Worm (Caenorhabditis elegans) whole organism, midembryonic: Measurements from ENCODE around the gene acr-8.

Experiments used
- T22C8.4 ChIP-seq: fragments of 200-800 bp; sonication (Bioruptor generic); IDR thresholded peaks from 2 replicates; pipeline ENCODE4 v1.3.6; 2022; ENCODE audit warnings: missing genetic modification characterization, missing compliant biosample characterization
- flt-1 ChIP-seq: fragments of 200-800 bp; sonication (Bioruptor generic); IDR thresholded peaks from 2 replicates; pipeline ENCODE4 v1.3.6; 2022; ENCODE audit warnings: missing genetic modification characterization, missing compliant biosample characterization
- med-1 ChIP-seq: sonication (generic microtip); optimal IDR thresholded peaks from 2 replicates; lab custom pipeline; 2017; ENCODE audit warnings: missing genetic modification characterization, mild to moderate bottlenecking, missing compliant biosample characterization, antibody characterized with exemption, missing genetic modification reagents; ENCODE audit not compliant: insufficient read depth
- ref-1 ChIP-seq: fragments of 200-800 bp; sonication (Bioruptor generic); conservative IDR thresholded peaks from 2 replicates; pipeline ENCODE4 v1.3.6; 2022; ENCODE audit warnings: missing genetic modification reagents, missing genetic modification characterization, missing compliant biosample characterization
- tab-1 ChIP-seq: fragments of 200-800 bp; sonication (Bioruptor generic); IDR thresholded peaks from 2 replicates; pipeline ENCODE4 v1.3.6; 2022; ENCODE audit warnings: missing genetic modification characterization, missing compliant biosample characterization
- ztf-23 ChIP-seq: fragments of 200-800 bp; sonication (Bioruptor generic); IDR thresholded peaks from 2 replicates; pipeline ENCODE4 v1.3.6; 2022; ENCODE audit warnings: missing genetic modification reagents, missing genetic modification characterization, missing compliant biosample characterization
- ztf-29 ChIP-seq: fragments of 200-800 bp; sonication (Bioruptor generic); IDR thresholded peaks from 2 replicates; pipeline ENCODE4 v1.3.6; 2022; ENCODE audit warnings: missing genetic modification reagents, missing genetic modification characterization, missing compliant biosample characterization

- TF ChIP-seq tab-1 (GFP tag; lab: Robert Waterston, UW) (no peak), ztf-29 (no peak), T22C8.4 (GFP tag; lab: Robert Waterston, UW) (no peak), ztf-23 (GFP tag; lab: Robert Waterston, UW) (no peak), ref-1 (GFP tag; lab: Robert Waterston, UW) (no peak), med-1 (GFP tag; lab: Kevin White, UChicago) (no peak), flt-1 (GFP tag; lab: Robert Waterston, UW) (no peak)
These were observed 24.9 kb downstream of the acr-8 start for ce11 chrX:10437421-10437820.
